Worm (Caenorhabditis elegans) whole organism, L2 larva: Measurements from ENCODE around the gene frm-7.
A peak's percentile ranks its signal among the peaks of the same experiment; 100 is the strongest.

ENCODE experiments used
- C34F6.9 ChIP-seq: fragments of 150-350 bp; optimal IDR thresholded peaks from 2 replicates; lab custom pipeline; 2014; ENCODE audit warnings: missing biosample characterization, missing genetic modification characterization
- F13H6.1 ChIP-seq: sonication (generic microtip); optimal IDR thresholded peaks from 2 replicates; lab custom pipeline; 2016; ENCODE audit warnings: missing genetic modification characterization, missing compliant biosample characterization
- R02D3.7 ChIP-seq: fragments of 150-350 bp; optimal IDR thresholded peaks from 2 replicates; lab custom pipeline; 2014; ENCODE audit warnings: missing biosample characterization, missing genetic modification characterization
- Y55F3AM.14 ChIP-seq: fragments of 200-800 bp; sonication (Bioruptor generic); optimal IDR thresholded peaks from 2 replicates; lab custom pipeline; 2018; ENCODE audit warnings: mild to moderate bottlenecking, missing genetic modification characterization, missing compliant biosample characterization
- alr-1 ChIP-seq: fragments of 150-350 bp; optimal IDR thresholded peaks from 2 replicates; lab custom pipeline; 2014; ENCODE audit warnings: missing biosample characterization, missing genetic modification characterization
- blmp-1 ChIP-seq: sonication (generic microtip); optimal IDR thresholded peaks from 2 replicates; lab custom pipeline; 2017; ENCODE audit warnings: missing genetic modification characterization, mild to moderate bottlenecking, missing compliant biosample characterization, antibody characterized with exemption, moderate library complexity; ENCODE audit not compliant: insufficient read depth
- ceh-16 ChIP-seq: fragments of 150-350 bp; optimal IDR thresholded peaks from 2 replicates; lab custom pipeline; 2014; ENCODE audit warnings: missing biosample characterization, missing genetic modification characterization
- ceh-82 ChIP-seq: fragments of 150-350 bp; optimal IDR thresholded peaks from 2 replicates; lab custom pipeline; 2014; ENCODE audit warnings: missing biosample characterization, missing genetic modification characterization
- crh-2 ChIP-seq: sonication (generic microtip); optimal IDR thresholded peaks from 2 replicates; lab custom pipeline; 2017; ENCODE audit warnings: missing biosample characterization, missing genetic modification characterization
- egl-27 ChIP-seq: sonication (generic microtip); optimal IDR thresholded peaks from 3 replicates; lab custom pipeline; 2017; ENCODE audit warnings: missing biosample characterization, missing genetic modification reagents, missing genetic modification characterization
- elt-1 ChIP-seq: fragments of 150-350 bp; optimal IDR thresholded peaks from 2 replicates; lab custom pipeline; 2014; ENCODE audit warnings: missing biosample characterization, missing genetic modification characterization
- fos-1 ChIP-seq: fragments of 150-350 bp; optimal IDR thresholded peaks from 2 replicates; lab custom pipeline; 2014; ENCODE audit warnings: missing biosample characterization, missing genetic modification characterization
- gmeb-1 ChIP-seq: fragments of 150-350 bp; optimal IDR thresholded peaks from 2 replicates; lab custom pipeline; 2014; ENCODE audit warnings: missing biosample characterization, missing genetic modification characterization
- lin-13 ChIP-seq: fragments of 150-350 bp; optimal IDR thresholded peaks from 2 replicates; lab custom pipeline; 2014; ENCODE audit warnings: missing biosample characterization, missing genetic modification reagents, missing genetic modification characterization
- lsy-2 ChIP-seq, 2 experiments: fragments of 150-350 bp in 1 of 2; sonication (generic microtip) in 1 of 2; optimal IDR thresholded peaks; 2 replicates each; lab custom pipeline; 2014 to 2017; ENCODE audit warnings: missing biosample characterization in 2 of 2, missing genetic modification characterization in 2 of 2
- mbf-1 ChIP-seq: sonication (generic microtip); optimal IDR thresholded peaks from 2 replicates; lab custom pipeline; 2017; ENCODE audit warnings: missing biosample characterization, missing genetic modification characterization
- mdl-1 ChIP-seq, 2 experiments: fragments of 150-350 bp in 1 of 2; sonication (generic microtip) in 1 of 2; optimal IDR thresholded peaks; 2 replicates each; lab custom pipeline; 2017; ENCODE audit warnings: missing biosample characterization in 2 of 2, missing genetic modification characterization in 2 of 2
- nhr-10 ChIP-seq: sonication (generic microtip); optimal IDR thresholded peaks from 2 replicates; lab custom pipeline; 2017; ENCODE audit warnings: missing biosample characterization, missing genetic modification characterization
- nhr-11 ChIP-seq: fragments of 150-350 bp; optimal IDR thresholded peaks from 2 replicates; lab custom pipeline; 2014; ENCODE audit warnings: missing biosample characterization, missing genetic modification characterization
- nhr-12 ChIP-seq: fragments of 150-350 bp; optimal IDR thresholded peaks from 2 replicates; lab custom pipeline; 2014; ENCODE audit warnings: missing biosample characterization, missing genetic modification characterization
- nhr-129 ChIP-seq: fragments of 150-350 bp; optimal IDR thresholded peaks from 2 replicates; lab custom pipeline; 2014; ENCODE audit warnings: missing biosample characterization, missing genetic modification characterization
- nhr-23 ChIP-seq: fragments of 150-350 bp; optimal IDR thresholded peaks from 2 replicates; lab custom pipeline; 2014; ENCODE audit warnings: missing biosample characterization, missing genetic modification reagents, missing genetic modification characterization
- nhr-25 ChIP-seq: fragments of 150-350 bp; sonication (generic microtip); optimal IDR thresholded peaks from 3 replicates; lab custom pipeline; 2014; ENCODE audit warnings: missing biosample characterization, missing genetic modification characterization
- nhr-6 ChIP-seq: fragments of 150-350 bp; optimal IDR thresholded peaks from 2 replicates; lab custom pipeline; 2014; ENCODE audit warnings: missing biosample characterization, missing genetic modification characterization
- sem-4 ChIP-seq: fragments of 150-350 bp; optimal IDR thresholded peaks from 2 replicates; lab custom pipeline; 2014; ENCODE audit warnings: missing biosample characterization, missing genetic modification reagents, missing genetic modification characterization
- skn-1 ChIP-seq: sonication (generic microtip); optimal IDR thresholded peaks from 2 replicates; lab custom pipeline; 2017; ENCODE audit warnings: missing biosample characterization, missing genetic modification characterization
- sma-3 ChIP-seq: sonication (generic microtip); optimal IDR thresholded peaks from 2 replicates; lab custom pipeline; 2016; ENCODE audit warnings: missing genetic modification reagents, missing genetic modification characterization, missing compliant biosample characterization
- sma-9 ChIP-seq, 2 experiments: fragments of 150-350 bp in 1 of 2; sonication (generic microtip) in 1 of 2; optimal IDR thresholded peaks; 2 replicates each; lab custom pipeline; 2014 to 2016; ENCODE audit warnings: missing genetic modification characterization in 2 of 2, mild to moderate bottlenecking in 1 of 2, missing biosample characterization in 1 of 2, missing compliant biosample characterization in 1 of 2, missing genetic modification reagents in 1 of 2, moderate library complexity in 1 of 2
- snpc-4 ChIP-seq: fragments of 150-350 bp; optimal IDR thresholded peaks from 2 replicates; lab custom pipeline; 2014; ENCODE audit warnings: missing biosample characterization, missing genetic modification characterization
- unc-39 ChIP-seq: fragments of 150-350 bp; optimal IDR thresholded peaks from 2 replicates; lab custom pipeline; 2014; ENCODE audit warnings: missing biosample characterization, missing genetic modification characterization
- unc-62 ChIP-seq: fragments of 150-350 bp; optimal IDR thresholded peaks from 2 replicates; lab custom pipeline; 2014; ENCODE audit warnings: missing biosample characterization, missing genetic modification reagents, missing genetic modification characterization
- zag-1 ChIP-seq: fragments of 150-350 bp; optimal IDR thresholded peaks from 2 replicates; lab custom pipeline; 2014; ENCODE audit warnings: missing biosample characterization, missing genetic modification characterization
- ztf-1 ChIP-seq: fragments of 200-800 bp; sonication (Bioruptor generic); conservative IDR thresholded peaks from 2 replicates; pipeline ENCODE4 v1.3.6; 2022; ENCODE audit warnings: missing genetic modification characterization, missing compliant biosample characterization
- ztf-11 ChIP-seq: sonication (generic microtip); optimal IDR thresholded peaks from 2 replicates; lab custom pipeline; 2017; ENCODE audit warnings: missing biosample characterization, missing genetic modification characterization

frm-7 gene

DNA sequence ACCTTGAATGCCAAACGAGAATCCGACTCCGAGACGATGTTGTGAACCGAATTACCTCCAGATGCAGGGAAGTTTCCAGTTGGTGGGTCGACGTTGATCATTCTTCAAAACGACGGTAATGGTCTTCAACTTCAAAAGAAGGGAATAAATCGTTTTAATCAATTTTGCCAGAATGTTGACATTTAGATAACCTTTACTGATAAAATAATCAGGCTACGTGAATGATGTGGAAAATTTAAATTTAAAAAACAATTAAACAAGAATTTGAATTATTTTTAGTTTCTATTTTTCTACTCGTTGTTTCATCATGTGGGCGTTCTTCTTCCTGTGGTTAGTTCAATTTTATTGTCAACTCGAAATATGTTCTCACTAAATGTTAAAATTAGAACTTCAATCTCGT is 38.6 kb upstream of the frm-7 start, which contains the start of gene ssp-35:
Gene ssp-35, minus strand, starts transcription at position 101 of the 400 bp plus-strand sequence.
- TF ChIP-seq nhr-10 (no peak), fos-1 (no peak), gmeb-1 (tag; lab: Kevin White, UChicago) (no peak), skn-1 (tag; lab: Kevin White, UChicago) (no peak), nhr-12 (tag; lab: Kevin White, UChicago) (no peak), R02D3.7 (tag; lab: Kevin White, UChicago) (no peak), sma-3 (no peak), ceh-16 (tag; lab: Kevin White, UChicago) (no peak), crh-2 (tag; lab: Kevin White, UChicago) (no peak), ceh-82 (tag; lab: Kevin White, UChicago) (no peak)

DNA sequence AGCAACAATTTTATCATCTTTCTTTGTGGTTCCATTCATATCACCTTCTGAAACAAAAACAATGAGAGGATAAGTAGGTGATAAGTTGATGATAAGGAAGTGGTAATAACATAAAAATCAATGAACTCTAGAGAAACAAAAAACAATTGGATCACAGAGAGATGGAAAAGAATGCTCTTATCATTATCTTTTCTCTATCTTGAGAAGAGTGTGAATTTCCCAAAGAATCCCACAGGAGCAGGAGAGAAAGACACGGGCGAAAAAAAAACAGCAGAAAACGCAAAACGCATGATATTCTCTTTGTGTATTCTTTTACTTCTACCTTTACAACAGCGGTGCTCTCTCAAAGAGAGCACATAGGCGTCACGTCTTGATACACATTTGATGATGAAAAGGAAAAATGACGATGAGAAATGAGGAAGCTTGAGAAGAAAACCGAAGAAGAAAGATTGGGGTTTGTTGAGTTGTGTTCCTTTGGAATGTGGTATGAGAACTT is 33.0 kb upstream of the frm-7 start, which contains the start of gene twk-24:
Gene twk-24, minus strand, starts transcription at position 51 of the 496 bp plus-strand sequence.
- TF ChIP-seq ztf-11 (tag; lab: Kevin White, UChicago) (no peak), zag-1 (tag; lab: Kevin White, UChicago) (no peak), sma-9 (GFP tag; optimal IDR thresholded peaks at IDR 0.05; lab: Kevin White, UChicago) (peak; percentile 38), sma-9 (tag; optimal IDR thresholded peaks at IDR 0.05; lab: Kevin White, UChicago) (no peak), skn-1 (tag; lab: Kevin White, UChicago) (no peak), nhr-129 (tag; lab: Kevin White, UChicago) (peak; percentile 45)

DNA sequence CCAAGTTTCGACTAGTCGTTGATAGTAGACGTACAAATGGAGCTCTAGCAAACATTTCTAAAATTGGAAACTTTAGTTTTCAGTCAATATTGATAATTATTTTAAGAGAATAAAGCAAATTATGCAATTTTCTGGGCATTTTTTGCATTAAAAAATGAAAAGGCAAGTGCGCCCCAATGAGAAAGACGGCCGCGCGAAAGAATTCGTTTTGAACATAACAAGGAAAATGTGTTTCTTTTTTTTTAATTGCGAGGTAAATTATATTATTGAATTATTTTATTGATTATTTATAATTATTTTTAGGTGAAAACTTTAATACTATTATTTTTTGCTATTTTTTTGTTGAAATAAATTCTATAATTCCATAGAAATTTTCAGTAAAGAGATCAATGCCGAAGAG is 30.8 kb upstream of the frm-7 start, which contains the start of the genes tsfm-1 and capg-2:
Gene tsfm-1, minus strand, starts transcription at position 57 of the 400 bp plus-strand sequence.
Gene capg-2, plus strand, starts transcription at position 379 of the 400 bp plus-strand sequence.
- peak in 1 of 2 experiments; percentile 22 for TF ChIP-seq lsy-2 (tag; optimal IDR thresholded peaks at IDR 0.05; lab: Kevin White, UChicago)
- no peak for TF ChIP-seq ztf-1 (GFP tag; lab: Robert Waterston, UW)
- no peak for TF ChIP-seq unc-39
- peak; percentile 25 for TF ChIP-seq C34F6.9 (tag; lab: Kevin White, UChicago)
- no peak for TF ChIP-seq blmp-1 (tag; lab: Kevin White, UChicago)

DNA sequence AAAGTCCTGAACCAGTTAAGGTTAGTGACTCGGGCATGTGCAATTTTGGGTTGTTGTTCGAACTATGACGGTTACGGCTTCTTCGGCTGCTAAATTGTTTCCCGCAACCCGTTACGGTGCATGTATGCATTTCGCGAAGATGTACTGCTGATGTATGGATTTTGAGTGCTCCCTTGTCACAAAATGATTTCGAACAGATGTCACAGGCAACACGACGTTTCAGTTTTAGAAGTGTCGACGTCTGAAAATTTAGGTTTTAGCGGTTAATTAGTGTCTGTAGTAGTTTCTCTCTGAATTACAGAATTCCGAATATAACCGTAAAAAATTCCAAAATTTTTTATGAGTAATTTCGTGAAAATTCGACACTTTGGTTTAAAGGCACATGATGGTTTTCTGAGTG is 26.6 kb upstream of the frm-7 start:
- no peak for TF ChIP-seq nhr-6 (tag; lab: Kevin White, UChicago)
- no peak for TF ChIP-seq C34F6.9 (tag; lab: Kevin White, UChicago)
- no peak for TF ChIP-seq Y55F3AM.14
- TF ChIP-seq nhr-23 (tag; lab: Kevin White, UChicago) = no peak
- no peak for TF ChIP-seq ceh-16 (tag; lab: Kevin White, UChicago)
- TF ChIP-seq crh-2 (tag; lab: Kevin White, UChicago) = no peak
- TF ChIP-seq unc-39 = no peak
- no peak for TF ChIP-seq elt-1 (tag; lab: Kevin White, UChicago)
- TF ChIP-seq fos-1 = no peak
- TF ChIP-seq, all 48 proteins: peak for 0

DNA sequence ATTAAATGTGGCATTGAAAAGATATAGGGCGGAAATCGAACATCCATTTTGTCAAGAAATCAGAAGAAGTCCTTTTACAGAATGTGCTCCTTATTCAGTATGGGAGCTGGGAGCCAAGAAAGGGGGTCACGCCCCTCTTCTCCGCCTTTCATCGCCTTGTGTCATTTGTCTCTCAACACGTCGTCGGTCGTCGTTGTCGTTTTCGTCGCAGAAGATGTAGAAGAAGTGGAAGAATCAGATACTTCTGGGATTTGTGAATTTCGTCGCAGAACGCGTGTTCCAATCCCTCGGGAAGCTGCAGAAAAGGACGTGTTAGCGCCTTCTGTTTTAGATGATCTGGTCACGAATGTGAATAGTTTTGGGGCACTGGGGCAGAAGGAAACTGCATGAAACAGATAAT is 25.3 kb upstream of the frm-7 start, which contains the start of gene bnc-1:
Gene bnc-1, minus strand, starts transcription at position 101 of the 400 bp plus-strand sequence.
- no peak for TF ChIP-seq nhr-25 (tag; lab: Kevin White, UChicago)
- TF ChIP-seq blmp-1 (tag; lab: Kevin White, UChicago) = no peak
- TF ChIP-seq crh-2 (tag; lab: Kevin White, UChicago) = no peak
- TF ChIP-seq nhr-129 (tag; lab: Kevin White, UChicago) = no peak
- no peak for TF ChIP-seq sem-4 (tag; lab: Kevin White, UChicago)
- TF ChIP-seq nhr-11 (tag; lab: Kevin White, UChicago) = no peak
- TF ChIP-seq Y55F3AM.14 = no peak
- TF ChIP-seq F13H6.1 (tag; lab: Kevin White, UChicago) = no peak
- TF ChIP-seq snpc-4 (tag; lab: Kevin White, UChicago) = no peak
- TF ChIP-seq nhr-10 = no peak
- TF ChIP-seq mdl-1 (tag; optimal IDR thresholded peaks at IDR 0.05; lab: Kevin White, UChicago) = no peak
- no peak for TF ChIP-seq C34F6.9 (tag; lab: Kevin White, UChicago)
- no peak for TF ChIP-seq ztf-11 (tag; lab: Kevin White, UChicago)
- no peak for TF ChIP-seq sma-3
- no peak for TF ChIP-seq mbf-1 (tag; lab: Kevin White, UChicago)
- TF ChIP-seq R02D3.7 (tag; lab: Kevin White, UChicago) = no peak

DNA sequence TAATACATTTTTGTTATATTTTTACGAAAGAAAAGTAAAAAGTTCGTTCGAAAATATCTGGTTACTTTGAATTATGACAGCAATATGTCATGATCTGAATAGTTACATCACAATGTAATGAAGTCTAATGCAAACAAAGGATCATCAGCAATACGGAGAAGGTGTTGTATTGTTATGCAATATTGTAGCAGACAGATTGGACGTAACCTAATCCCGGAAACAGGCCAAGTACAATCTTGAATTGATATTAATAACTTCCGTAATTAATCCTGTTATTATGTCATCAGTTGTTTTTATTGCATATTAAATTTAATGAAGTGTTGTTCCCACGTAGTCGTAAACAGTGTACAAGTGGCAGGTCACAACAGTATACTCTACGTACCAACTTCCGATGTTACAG is 20.8 kb upstream of the frm-7 start:
- TF ChIP-seq ztf-1 (GFP tag; lab: Robert Waterston, UW) = no peak
- TF ChIP-seq egl-27 (tag; lab: Kevin White, UChicago) = no peak
- TF ChIP-seq lsy-2 (tag; optimal IDR thresholded peaks at IDR 0.05; lab: Kevin White, UChicago) = no peak
- TF ChIP-seq lin-13 (GFP tag; lab: Kevin White, UChicago) = no peak
- TF ChIP-seq nhr-23 (tag; lab: Kevin White, UChicago) = no peak
- TF ChIP-seq ceh-82 (tag; lab: Kevin White, UChicago) = no peak
- no peak for TF ChIP-seq C34F6.9 (tag; lab: Kevin White, UChicago)
- TF ChIP-seq unc-62 (GFP tag; lab: Kevin White, UChicago) = no peak
- TF ChIP-seq zag-1 (tag; lab: Kevin White, UChicago) = no peak
- TF ChIP-seq unc-39 = no peak
- TF ChIP-seq alr-1 (tag; lab: Kevin White, UChicago) = no peak
- TF ChIP-seq nhr-12 (tag; lab: Kevin White, UChicago) = no peak
- TF ChIP-seq sma-9 (GFP tag; optimal IDR thresholded peaks at IDR 0.05; lab: Kevin White, UChicago) = no peak
- no peak for TF ChIP-seq sma-9 (tag; optimal IDR thresholded peaks at IDR 0.05; lab: Kevin White, UChicago)
- TF ChIP-seq fos-1 = no peak
- no peak for TF ChIP-seq nhr-129 (tag; lab: Kevin White, UChicago)
- no peak for TF ChIP-seq ceh-16 (tag; lab: Kevin White, UChicago)
- TF ChIP-seq mbf-1 (tag; lab: Kevin White, UChicago) = no peak
- no peak for TF ChIP-seq nhr-11 (tag; lab: Kevin White, UChicago)
